Fruit fly (Drosophila melanogaster) whole organism, pupa: ENCODE data around the gene CG8202.

Experiments used
- CG15710 ChIP-seq: fragments of 200-800 bp; sonication (Bioruptor generic); optimal IDR thresholded peaks from 2 replicates; lab custom pipeline; 2018; ENCODE audit warnings: missing biosample characterization, mild to moderate bottlenecking, missing genetic modification characterization, moderate library complexity
- Pif1B ChIP-seq: fragments of 200-800 bp; sonication (Bioruptor generic); optimal IDR thresholded peaks from 3 replicates; lab custom pipeline; 2016; ENCODE audit warnings: missing biosample characterization, missing genetic modification characterization
- rn ChIP-seq: fragments of 200-800 bp; sonication (Bioruptor generic); IDR thresholded peaks from 2 replicates; pipeline ENCODE4 v1.3.6; 2022; ENCODE audit warnings: missing biosample characterization, missing genetic modification characterization

dm6 chr3R:8684328-8685177, 47.3 kb upstream of the CG8202 start, which contains the start of gene CG44227:
- TF ChIP-seq CG15710 = no peak
- no peak for TF ChIP-seq Pif1B (GFP tag; lab: Kevin White, UChicago)
- no peak for TF ChIP-seq rn (GFP tag; lab: Robert Waterston, UW)
